Fruit fly (Drosophila melanogaster) whole organism, embryonic: ENCODE data around the gene Tyler.

ENCODE experiments used
- BEAF-32 ChIP-seq: fragments of 200-800 bp; sonication (Bioruptor generic); optimal IDR thresholded peaks from 3 replicates; lab custom pipeline; 2017; ENCODE audit warnings: missing biosample characterization, missing genetic modification characterization, mild to moderate bottlenecking, moderate library complexity, missing genetic modification reagents
- CG10147 ChIP-seq: fragments of 200-800 bp; sonication (Bioruptor generic); optimal IDR thresholded peaks from 2 replicates; lab custom pipeline; 2019; ENCODE audit warnings: missing biosample characterization, mild to moderate bottlenecking, missing genetic modification characterization, moderate library complexity
- CG10462 ChIP-seq: fragments of 200-800 bp; sonication (Bioruptor generic); optimal IDR thresholded peaks from 2 replicates; lab custom pipeline; 2016; ENCODE audit warnings: missing biosample characterization, missing genetic modification characterization
- CG10543 ChIP-seq: fragments of 200-800 bp; sonication (Bioruptor generic); optimal IDR thresholded peaks from 3 replicates; lab custom pipeline; 2017; ENCODE audit warnings: missing biosample characterization, mild to moderate bottlenecking, missing genetic modification characterization, moderate library complexity
- CG11560 ChIP-seq: fragments of 200-800 bp; sonication (Bioruptor generic); IDR thresholded peaks from 3 replicates; pipeline ENCODE4 v1.3.6; 2022; ENCODE audit warnings: missing biosample characterization, missing genetic modification characterization
- CG12104 ChIP-seq: fragments of 200-800 bp; sonication (Bioruptor generic); optimal IDR thresholded peaks from 3 replicates; lab custom pipeline; 2016; ENCODE audit warnings: missing biosample characterization, missing genetic modification characterization
- CG12659 ChIP-seq: fragments of 200-800 bp; sonication (Bioruptor generic); optimal IDR thresholded peaks from 3 replicates; lab custom pipeline; 2017; ENCODE audit warnings: mild to moderate bottlenecking, missing biosample characterization, missing genetic modification reagents, missing genetic modification characterization
- CG12744 ChIP-seq: fragments of 200-800 bp; sonication (Bioruptor generic); optimal IDR thresholded peaks from 2 replicates; lab custom pipeline; 2016; ENCODE audit warnings: missing biosample characterization, missing genetic modification characterization
- CG12769 ChIP-seq: fragments of 200-800 bp; sonication (Bioruptor generic); optimal IDR thresholded peaks from 2 replicates; lab custom pipeline; 2019; ENCODE audit warnings: missing biosample characterization, mild to moderate bottlenecking, missing genetic modification characterization, moderate library complexity
- CG14860 ChIP-seq: fragments of 200-800 bp; sonication (Bioruptor generic); IDR thresholded peaks from 3 replicates; pipeline ENCODE4 v1.3.6; 2022; ENCODE audit warnings: missing biosample characterization, missing genetic modification characterization; ENCODE audit not compliant: partially characterized antibody
- CG16813 ChIP-seq: fragments of 200-800 bp; sonication (Bioruptor generic); IDR thresholded peaks from 3 replicates; pipeline ENCODE4 v1.3.6; 2022; ENCODE audit warnings: missing biosample characterization, missing genetic modification characterization; ENCODE audit not compliant: partially characterized antibody
- CG1792 ChIP-seq: fragments of 200-800 bp; sonication (Bioruptor generic); optimal IDR thresholded peaks from 2 replicates; lab custom pipeline; 2016; ENCODE audit warnings: missing biosample characterization, missing genetic modification characterization
- CG1832 ChIP-seq: fragments of 200-800 bp; sonication (Bioruptor generic); optimal IDR thresholded peaks from 2 replicates; lab custom pipeline; 2017; ENCODE audit warnings: missing biosample characterization, mild to moderate bottlenecking, missing genetic modification characterization, inconsistent platforms
- CG32532 ChIP-seq: fragments of 200-800 bp; sonication (Bioruptor generic); IDR thresholded peaks from 2 replicates; pipeline ENCODE4 v1.3.6; 2022; ENCODE audit warnings: missing biosample characterization, missing genetic modification characterization
- CG34224 ChIP-seq: fragments of 200-800 bp; sonication (Bioruptor generic); IDR thresholded peaks from 3 replicates; pipeline ENCODE4 v1.3.6; 2022; ENCODE audit warnings: missing biosample characterization, missing genetic modification characterization; ENCODE audit not compliant: partially characterized antibody
- CG4328 ChIP-seq: fragments of 200-800 bp; sonication (Bioruptor generic); optimal IDR thresholded peaks from 3 replicates; lab custom pipeline; 2017; ENCODE audit warnings: missing biosample characterization, missing genetic modification reagents, missing genetic modification characterization
- CG6175 ChIP-seq: fragments of 200-800 bp; sonication (Bioruptor generic); IDR thresholded peaks from 3 replicates; pipeline ENCODE4 v1.3.6; 2022; ENCODE audit warnings: missing biosample characterization, missing genetic modification characterization
- CG7271 ChIP-seq: fragments of 200-800 bp; sonication (Bioruptor generic); optimal IDR thresholded peaks from 2 replicates; lab custom pipeline; 2018; ENCODE audit warnings: missing biosample characterization, mild to moderate bottlenecking, missing genetic modification characterization, moderate library complexity
- CG9876 ChIP-seq: fragments of 200-800 bp; sonication (Bioruptor generic); optimal IDR thresholded peaks from 2 replicates; lab custom pipeline; 2016; ENCODE audit warnings: missing biosample characterization, missing genetic modification characterization
- Doc3 ChIP-seq: fragments of 200-800 bp; sonication (Bioruptor generic); IDR thresholded peaks from 3 replicates; pipeline ENCODE4 v1.3.6; 2022; ENCODE audit warnings: missing biosample characterization, missing genetic modification characterization; ENCODE audit not compliant: partially characterized antibody
- Ets97D ChIP-seq: fragments of 200-800 bp; sonication (Bioruptor generic); optimal IDR thresholded peaks from 3 replicates; lab custom pipeline; 2016; ENCODE audit warnings: missing biosample characterization, missing genetic modification characterization
- H2.0 ChIP-seq: fragments of 200-800 bp; sonication (Bioruptor generic); IDR thresholded peaks from 2 replicates; pipeline ENCODE4 v1.3.6; 2022; ENCODE audit warnings: missing biosample characterization, missing genetic modification characterization
- Jarid2 ChIP-seq: fragments of 200-800 bp; sonication (Bioruptor generic); optimal IDR thresholded peaks from 3 replicates; lab custom pipeline; 2017; ENCODE audit warnings: mild to moderate bottlenecking, missing biosample characterization, missing genetic modification reagents, missing genetic modification characterization
- Lhr ChIP-seq: fragments of 200-800 bp; sonication (Bioruptor generic); optimal IDR thresholded peaks from 3 replicates; lab custom pipeline; 2017; ENCODE audit warnings: mild to moderate bottlenecking, missing biosample characterization, missing genetic modification reagents, missing genetic modification characterization
- MESR4 ChIP-seq: fragments of 200-800 bp; sonication (Bioruptor generic); optimal IDR thresholded peaks from 2 replicates; lab custom pipeline; 2018; ENCODE audit warnings: missing biosample characterization, mild to moderate bottlenecking, missing genetic modification characterization, moderate library complexity
- Mrtf ChIP-seq: fragments of 200-800 bp; sonication (Bioruptor generic); IDR thresholded peaks from 3 replicates; pipeline ENCODE4 v1.3.6; 2022; ENCODE audit warnings: missing biosample characterization, missing genetic modification characterization
- PHDP ChIP-seq: fragments of 200-800 bp; sonication (Bioruptor generic); optimal IDR thresholded peaks from 3 replicates; lab custom pipeline; 2018; ENCODE audit warnings: missing biosample characterization, mild to moderate bottlenecking, missing genetic modification characterization, moderate library complexity
- Scr ChIP-seq: fragments of 200-800 bp; sonication (Bioruptor generic); IDR thresholded peaks from 2 replicates; pipeline ENCODE4 v1.3.6; 2022; ENCODE audit warnings: missing biosample characterization, missing genetic modification characterization; ENCODE audit not compliant: partially characterized antibody
- Ssrp ChIP-seq: fragments of 200-800 bp; sonication (Bioruptor generic); optimal IDR thresholded peaks from 2 replicates; lab custom pipeline; 2018; ENCODE audit warnings: missing biosample characterization, mild to moderate bottlenecking, missing genetic modification characterization, moderate library complexity
- YL-1 ChIP-seq: fragments of 200-800 bp; sonication (Bioruptor generic); optimal IDR thresholded peaks from 3 replicates; lab custom pipeline; 2017; ENCODE audit warnings: missing biosample characterization, mild to moderate bottlenecking, missing genetic modification characterization
- amos ChIP-seq: fragments of 200-800 bp; sonication (Bioruptor generic); IDR thresholded peaks from 2 replicates; pipeline ENCODE4 v1.3.6; 2022; ENCODE audit warnings: missing biosample characterization, missing genetic modification characterization; ENCODE audit not compliant: partially characterized antibody
- bbx ChIP-seq: fragments of 200-800 bp; sonication (Bioruptor generic); IDR thresholded peaks from 2 replicates; pipeline ENCODE4 v1.3.6; 2022; ENCODE audit warnings: missing biosample characterization, missing genetic modification characterization; ENCODE audit not compliant: partially characterized antibody
- br ChIP-seq: fragments of >200 bp; optimal IDR thresholded peaks from 2 replicates; lab custom pipeline; 2017
- dm ChIP-seq: fragments of 200-800 bp; sonication (Bioruptor generic); optimal IDR thresholded peaks from 3 replicates; lab custom pipeline; 2016; ENCODE audit warnings: missing biosample characterization, missing genetic modification characterization
- dpn ChIP-seq, 2 experiments: fragments of 200-800 bp; sonication (Bioruptor generic); optimal IDR thresholded peaks; 3 replicates each; lab custom pipeline; 2016; ENCODE audit warnings: missing biosample characterization in 2 of 2, missing genetic modification characterization in 2 of 2
- dysf ChIP-seq: fragments of 200-800 bp; sonication (Bioruptor generic); IDR thresholded peaks from 3 replicates; pipeline ENCODE4 v1.3.6; 2022; ENCODE audit warnings: missing biosample characterization, missing genetic modification characterization
- exex ChIP-seq: fragments of 200-800 bp; sonication (Bioruptor generic); optimal IDR thresholded peaks from 4 replicates; lab custom pipeline; 2018; ENCODE audit warnings: missing biosample characterization, mild to moderate bottlenecking, missing genetic modification characterization, moderate library complexity
- hb ChIP-seq: fragments of 200-800 bp; sonication (Bioruptor generic); IDR thresholded peaks from 3 replicates; pipeline ENCODE4 v1.3.6; 2022; ENCODE audit warnings: missing biosample characterization, missing genetic modification characterization; ENCODE audit not compliant: partially characterized antibody
- kay ChIP-seq: fragments of 200-800 bp; sonication (Bioruptor generic); optimal IDR thresholded peaks from 2 replicates; lab custom pipeline; 2016; ENCODE audit warnings: missing biosample characterization, missing genetic modification characterization
- knrl ChIP-seq: fragments of 200-800 bp; sonication (Bioruptor generic); IDR thresholded peaks from 3 replicates; pipeline ENCODE4 v1.3.6; 2022; ENCODE audit warnings: missing biosample characterization, missing genetic modification characterization; ENCODE audit not compliant: partially characterized antibody
- mld ChIP-seq: fragments of 200-800 bp; sonication (Bioruptor generic); IDR thresholded peaks from 3 replicates; pipeline ENCODE4 v1.3.6; 2022; ENCODE audit warnings: missing biosample characterization, missing genetic modification characterization; ENCODE audit not compliant: partially characterized antibody
- nau ChIP-seq: fragments of 200-800 bp; sonication (Bioruptor generic); optimal IDR thresholded peaks from 3 replicates; lab custom pipeline; 2017; ENCODE audit warnings: missing biosample characterization, mild to moderate bottlenecking, missing genetic modification characterization, missing genetic modification reagents
- ro ChIP-seq: fragments of 200-800 bp; sonication (Bioruptor generic); IDR thresholded peaks from 2 replicates; pipeline ENCODE4 v1.3.6; 2022; ENCODE audit warnings: missing biosample characterization, missing genetic modification characterization
- stwl ChIP-seq: fragments of 200-800 bp; sonication (Bioruptor generic); optimal IDR thresholded peaks from 3 replicates; lab custom pipeline; 2018; ENCODE audit warnings: missing biosample characterization, mild to moderate bottlenecking, missing genetic modification characterization, moderate library complexity
- tio ChIP-seq: fragments of 200-800 bp; sonication (Bioruptor generic); optimal IDR thresholded peaks from 2 replicates; lab custom pipeline; 2017; ENCODE audit warnings: missing biosample characterization, missing genetic modification characterization, inconsistent platforms
- z ChIP-seq: fragments of 200-800 bp; sonication (Bioruptor generic); IDR thresholded peaks from 3 replicates; pipeline ENCODE4 v1.3.6; 2022; ENCODE audit warnings: missing biosample characterization, missing genetic modification characterization
- zf30C ChIP-seq: fragments of 200-800 bp; sonication (Bioruptor generic); optimal IDR thresholded peaks from 3 replicates; lab custom pipeline; 2018; ENCODE audit warnings: missing biosample characterization, mild to moderate bottlenecking, missing genetic modification characterization
- zfh1 ChIP-seq: fragments of 200-800 bp; sonication (Bioruptor generic); IDR thresholded peaks from 3 replicates; pipeline ENCODE4 v1.3.6; 2022; ENCODE audit warnings: missing biosample characterization, missing genetic modification characterization

Tyler gene

dm6 chrX:19615990-19616663 is 4.8 kb downstream of the Tyler start, which contains the start of gene CG14210 (continued):
- TF ChIP-seq mld (GFP tag; lab: Robert Waterston, UW) (0 out of 3 replicates have a peak, but pooled peaks have one; percentile 53), exex (tag; lab: Kevin White, UChicago) (no peak), zfh1 (GFP tag; lab: Robert Waterston, UW) (no peak), CG6175 (GFP tag; lab: Robert Waterston, UW) (no peak), dm (peak; percentile 90), zf30C (GFP tag; lab: Kevin White, UChicago) (no peak), CG4328 (GFP tag; lab: Kevin White, UChicago) (no peak), knrl (GFP tag; lab: Robert Waterston, UW) (peak; percentile 45; the same call in 2 of the 3 replicates), CG16813 (GFP tag; lab: Robert Waterston, UW) (peak; percentile 62), CG9876 (GFP tag; lab: Kevin White, UChicago) (no peak), Scr (GFP tag; lab: Robert Waterston, UW) (peak; percentile 66), Mrtf (GFP tag; lab: Robert Waterston, UW) (no peak), stwl (tag; lab: Kevin White, UChicago) (peak; percentile 40), CG12769 (tag; lab: Kevin White, UChicago) (no peak), CG11560 (tag; lab: Robert Waterston, UW) (no peak), tio (GFP tag; lab: Kevin White, UChicago) (no peak), BEAF-32 (GFP tag; lab: Kevin White, UChicago) (peak; percentile 57), dpn (GFP tag; optimal IDR thresholded peaks at IDR 0.05; lab: Kevin White, UChicago) (no peak), CG10462 (GFP tag; lab: Kevin White, UChicago) (no peak), Ets97D (GFP tag; lab: Kevin White, UChicago) (peak; percentile 32), CG1832 (no peak), CG12104 (no peak), PHDP (tag; lab: Kevin White, UChicago) (no peak), CG32532 (no peak), Ssrp (tag; lab: Kevin White, UChicago) (no peak), ro (no peak), hb (GFP tag; lab: Robert Waterston, UW) (peak; percentile 66; the same call in 1 of the 3 replicates), MESR4 (GFP tag; lab: Kevin White, UChicago) (peak; percentile 57), H2.0 (GFP tag; lab: Robert Waterston, UW) (no peak), z (GFP tag; lab: Robert Waterston, UW) (no peak), CG7271 (tag; lab: Kevin White, UChicago) (no peak), dysf (GFP tag; lab: Robert Waterston, UW) (no peak), CG10543 (no peak), amos (GFP tag; lab: Robert Waterston, UW) (peak; percentile 56; the same call in 1 of the 2 replicates), nau (GFP tag; lab: Kevin White, UChicago) (no peak), Jarid2 (GFP tag; lab: Kevin White, UChicago) (no peak), br (lab: Kevin White, UChicago) (no peak), CG12659 (GFP tag; lab: Kevin White, UChicago) (no peak), Doc3 (GFP tag; lab: Robert Waterston, UW) (peak; percentile 49; the same call in 2 of the 3 replicates), Lhr (GFP tag; lab: Kevin White, UChicago) (no peak), bbx (GFP tag; lab: Robert Waterston, UW) (peak; percentile 75), CG14860 (GFP tag; lab: Robert Waterston, UW) (peak; percentile 52; the same call in 2 of the 3 replicates), CG12744 (no peak), CG10147 (GFP tag; lab: Kevin White, UChicago) (no peak), YL-1 (GFP tag; lab: Kevin White, UChicago) (peak; percentile 52), CG34224 (GFP tag; lab: Robert Waterston, UW) (peak; percentile 73), CG1792 (GFP tag; lab: Kevin White, UChicago) (no peak), kay (no peak)
